Worm (Caenorhabditis elegans) whole organism, L2 larva: ENCODE data around the gene rad-51.

Experiments used
- F13H6.1 ChIP-seq: sonication (generic microtip); optimal IDR thresholded peaks from 2 replicates; lab custom pipeline; 2016; ENCODE audit warnings: missing genetic modification characterization, missing compliant biosample characterization
- aly-2 ChIP-seq: fragments of 150-350 bp; optimal IDR thresholded peaks from 2 replicates; lab custom pipeline; 2014; ENCODE audit warnings: missing biosample characterization, missing genetic modification characterization
- egl-27 ChIP-seq: sonication (generic microtip); optimal IDR thresholded peaks from 3 replicates; lab custom pipeline; 2017; ENCODE audit warnings: missing biosample characterization, missing genetic modification reagents, missing genetic modification characterization
- elt-1 ChIP-seq: fragments of 150-350 bp; optimal IDR thresholded peaks from 2 replicates; lab custom pipeline; 2014; ENCODE audit warnings: missing biosample characterization, missing genetic modification characterization
- elt-3 ChIP-seq: sonication (generic microtip); optimal IDR thresholded peaks from 2 replicates; lab custom pipeline; 2017; ENCODE audit warnings: missing biosample characterization, missing genetic modification characterization
- lin-13 ChIP-seq: fragments of 150-350 bp; optimal IDR thresholded peaks from 2 replicates; lab custom pipeline; 2014; ENCODE audit warnings: missing biosample characterization, missing genetic modification reagents, missing genetic modification characterization
- mdl-1 ChIP-seq, 2 experiments: fragments of 150-350 bp in 1 of 2; sonication (generic microtip) in 1 of 2; optimal IDR thresholded peaks; 2 replicates each; lab custom pipeline; 2017; ENCODE audit warnings: missing biosample characterization in 2 of 2, missing genetic modification characterization in 2 of 2
- nhr-129 ChIP-seq: fragments of 150-350 bp; optimal IDR thresholded peaks from 2 replicates; lab custom pipeline; 2014; ENCODE audit warnings: missing biosample characterization, missing genetic modification characterization
- nhr-237 ChIP-seq: fragments of 150-350 bp; optimal IDR thresholded peaks from 2 replicates; lab custom pipeline; 2014; ENCODE audit warnings: missing biosample characterization, missing genetic modification characterization
- unc-39 ChIP-seq: fragments of 150-350 bp; optimal IDR thresholded peaks from 2 replicates; lab custom pipeline; 2014; ENCODE audit warnings: missing biosample characterization, missing genetic modification characterization
- unc-55 ChIP-seq: fragments of 150-350 bp; sonication (generic microtip); optimal IDR thresholded peaks from 3 replicates; lab custom pipeline; 2014; ENCODE audit warnings: missing biosample characterization, missing genetic modification reagents, missing genetic modification characterization
- unc-62 ChIP-seq: fragments of 150-350 bp; optimal IDR thresholded peaks from 2 replicates; lab custom pipeline; 2014; ENCODE audit warnings: missing biosample characterization, missing genetic modification reagents, missing genetic modification characterization
- zag-1 ChIP-seq: fragments of 150-350 bp; optimal IDR thresholded peaks from 2 replicates; lab custom pipeline; 2014; ENCODE audit warnings: missing biosample characterization, missing genetic modification characterization
- ztf-11 ChIP-seq: sonication (generic microtip); optimal IDR thresholded peaks from 2 replicates; lab custom pipeline; 2017; ENCODE audit warnings: missing biosample characterization, missing genetic modification characterization

DNA sequence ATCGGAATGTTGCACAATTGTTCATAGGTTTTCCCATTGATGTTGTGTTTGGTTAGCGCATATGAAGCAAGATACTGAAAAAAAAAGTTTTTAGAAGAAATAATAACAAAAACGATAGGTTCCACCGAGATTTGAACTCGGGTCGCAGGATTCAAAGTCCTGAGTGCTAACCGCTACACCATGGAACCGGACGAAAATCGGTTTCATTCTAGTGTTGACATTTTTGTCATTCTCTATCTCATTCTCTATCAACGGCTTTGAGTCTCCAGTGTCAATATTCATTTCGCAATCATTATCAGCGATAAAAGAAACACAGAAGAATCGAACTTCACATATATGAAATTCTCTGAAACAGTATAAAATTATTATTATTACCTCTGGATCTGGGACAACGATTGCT is 27.1 kb upstream of the rad-51 start:
- no peak for TF ChIP-seq mdl-1 (tag; optimal IDR thresholded peaks at IDR 0.05; lab: Kevin White, UChicago)
- no peak for TF ChIP-seq nhr-237 (tag; lab: Kevin White, UChicago)
- TF ChIP-seq aly-2 (tag; lab: Kevin White, UChicago): no peak
- no peak for TF ChIP-seq lin-13
- TF ChIP-seq unc-55 (GFP tag; lab: Kevin White, UChicago): no peak
- TF ChIP-seq F13H6.1: no peak
- TF ChIP-seq ztf-11: no peak
- TF ChIP-seq unc-39 (tag; lab: Kevin White, UChicago): no peak
- no peak for TF ChIP-seq zag-1 (tag; lab: Kevin White, UChicago)
- TF ChIP-seq egl-27 (tag; lab: Kevin White, UChicago): no peak
- no peak for TF ChIP-seq elt-1 (tag; lab: Kevin White, UChicago)
- no peak for TF ChIP-seq unc-62 (GFP tag; lab: Kevin White, UChicago)
- TF ChIP-seq elt-3 (tag; lab: Kevin White, UChicago): no peak
- no peak for TF ChIP-seq nhr-129 (tag; lab: Kevin White, UChicago)
